Fruit fly (Drosophila melanogaster): Measurements from ENCODE around the gene CG7139.

- TF ChIP-seq OdsH (GFP tag; optimal IDR thresholded peaks at IDR 0.05) (no peak), CG10669 (GFP tag; optimal IDR thresholded peaks at IDR 0.05) (no peak), Hr38 (GFP tag; optimal IDR thresholded peaks at IDR 0.05) (no peak), fkh (GFP tag; optimal IDR thresholded peaks at IDR 0.05) (no peak), Hr39 (GFP tag; optimal IDR thresholded peaks at IDR 0.05) (no peak), CG11762 (GFP tag; optimal IDR thresholded peaks at IDR 0.05; ENCODE audit: insufficient read depth) (no peak), vri (GFP tag; optimal IDR thresholded peaks at IDR 0.05) (no peak), CG6808 (GFP tag; optimal IDR thresholded peaks at IDR 0.05) (no peak), spab (GFP tag; optimal IDR thresholded peaks at IDR 0.05) (no peak), esn (GFP tag; optimal IDR thresholded peaks at IDR 0.05) (no peak), CG3919 (GFP tag; optimal IDR thresholded peaks at IDR 0.05) (no peak), CG11294 (GFP tag; IDR thresholded peaks at IDR 0.05) (no peak)
These were observed 7.8 kb downstream of the CG7139 start for dm6 chr3L:22063833-22064232.

All from whole organism, prepupa.